Worm (Caenorhabditis elegans) whole organism, L3 larva: ENCODE data around the gene col-40.

Experiments
- R02D3.7 ChIP-seq: fragments of 150-350 bp; optimal IDR thresholded peaks from 2 replicates; lab custom pipeline; 2014; ENCODE audit warnings: missing biosample characterization, missing genetic modification characterization
- ZK546.5 ChIP-seq: sonication (generic microtip); optimal IDR thresholded peaks from 2 replicates; lab custom pipeline; 2017; ENCODE audit warnings: missing biosample characterization, missing genetic modification characterization
- aly-2 ChIP-seq: fragments of 150-350 bp; optimal IDR thresholded peaks from 2 replicates; lab custom pipeline; 2014; ENCODE audit warnings: missing biosample characterization, missing genetic modification characterization
- ama-1 ChIP-seq: fragments of 150-350 bp; optimal IDR thresholded peaks from 2 replicates; lab custom pipeline; 2018
- ceh-16 ChIP-seq: sonication (generic microtip); optimal IDR thresholded peaks from 2 replicates; lab custom pipeline; 2017; ENCODE audit warnings: missing biosample characterization, missing genetic modification characterization
- ceh-82 ChIP-seq: fragments of 150-350 bp; optimal IDR thresholded peaks from 2 replicates; lab custom pipeline; 2014; ENCODE audit warnings: missing biosample characterization, missing genetic modification characterization
- ceh-9 ChIP-seq: sonication (generic microtip); optimal IDR thresholded peaks from 2 replicates; lab custom pipeline; 2018; ENCODE audit warnings: missing biosample characterization, missing genetic modification characterization
- daf-12 ChIP-seq: fragments of 150-350 bp; optimal IDR thresholded peaks from 2 replicates; lab custom pipeline; 2014; ENCODE audit warnings: missing biosample characterization, missing genetic modification reagents, missing genetic modification characterization
- egl-27 ChIP-seq: sonication (generic microtip); optimal IDR thresholded peaks from 4 replicates; lab custom pipeline; 2017; ENCODE audit warnings: missing biosample characterization, missing genetic modification reagents, missing genetic modification characterization
- egl-5 ChIP-seq: fragments of 150-350 bp; optimal IDR thresholded peaks from 2 replicates; lab custom pipeline; 2017; ENCODE audit warnings: missing biosample characterization, missing genetic modification reagents, missing genetic modification characterization, inconsistent platforms
- elt-1 ChIP-seq: fragments of 150-350 bp; optimal IDR thresholded peaks from 2 replicates; lab custom pipeline; 2014; ENCODE audit warnings: missing biosample characterization, missing genetic modification characterization
- elt-2 ChIP-seq: sonication (generic microtip); optimal IDR thresholded peaks from 2 replicates; lab custom pipeline; 2016; ENCODE audit warnings: missing genetic modification reagents, mild to moderate bottlenecking, missing genetic modification characterization, missing compliant biosample characterization
- eor-1 ChIP-seq, 2 experiments: fragments of 150-350 bp; optimal IDR thresholded peaks; 2 replicates each; lab custom pipeline; 2014 to 2018; ENCODE audit warnings: missing biosample characterization in 2 of 2, missing genetic modification characterization in 2 of 2
- fkh-10 ChIP-seq: sonication (generic microtip); optimal IDR thresholded peaks from 2 replicates; lab custom pipeline; 2017; ENCODE audit warnings: missing biosample characterization, missing genetic modification reagents, missing genetic modification characterization
- fkh-2 ChIP-seq: fragments of 150-350 bp; optimal IDR thresholded peaks from 2 replicates; lab custom pipeline; 2014; ENCODE audit warnings: missing biosample characterization, missing genetic modification reagents, missing genetic modification characterization
- hmg-11 ChIP-seq: sonication (generic microtip); optimal IDR thresholded peaks from 2 replicates; lab custom pipeline; 2016; ENCODE audit warnings: missing genetic modification characterization, missing compliant biosample characterization
- jun-1 ChIP-seq: fragments of 150-350 bp; optimal IDR thresholded peaks from 2 replicates; lab custom pipeline; 2014; ENCODE audit warnings: missing biosample characterization, missing genetic modification reagents, missing genetic modification characterization
- lin-15B ChIP-seq: fragments of 150-350 bp; optimal IDR thresholded peaks from 2 replicates; lab custom pipeline; 2014; ENCODE audit warnings: missing biosample characterization, missing genetic modification characterization
- lsy-12 ChIP-seq: sonication (generic microtip); optimal IDR thresholded peaks from 2 replicates; lab custom pipeline; 2016; ENCODE audit warnings: mild to moderate bottlenecking, missing genetic modification characterization, missing compliant biosample characterization
- mdl-1 ChIP-seq: fragments of 150-350 bp; optimal IDR thresholded peaks from 2 replicates; lab custom pipeline; 2014; ENCODE audit warnings: missing biosample characterization, missing genetic modification characterization
- nfya-1 ChIP-seq: sonication (generic microtip); optimal IDR thresholded peaks from 2 replicates; lab custom pipeline; 2017; ENCODE audit warnings: missing genetic modification characterization, mild to moderate bottlenecking, missing compliant biosample characterization, antibody characterized with exemption, moderate library complexity; ENCODE audit not compliant: insufficient read depth
- nhr-11 ChIP-seq: fragments of 150-350 bp; optimal IDR thresholded peaks from 2 replicates; lab custom pipeline; 2014; ENCODE audit warnings: missing biosample characterization, missing genetic modification characterization
- nhr-12 ChIP-seq: fragments of 150-350 bp; optimal IDR thresholded peaks from 2 replicates; lab custom pipeline; 2014; ENCODE audit warnings: missing biosample characterization, missing genetic modification characterization
- nhr-23 ChIP-seq: fragments of 150-350 bp; optimal IDR thresholded peaks from 2 replicates; lab custom pipeline; 2014; ENCODE audit warnings: missing biosample characterization, missing genetic modification reagents, missing genetic modification characterization
- nhr-237 ChIP-seq: fragments of 150-350 bp; optimal IDR thresholded peaks from 2 replicates; lab custom pipeline; 2014; ENCODE audit warnings: missing biosample characterization, missing genetic modification characterization
- nhr-25 ChIP-seq: sonication (generic microtip); optimal IDR thresholded peaks from 2 replicates; lab custom pipeline; 2017; ENCODE audit warnings: missing biosample characterization, missing genetic modification characterization
- nhr-28 ChIP-seq: fragments of 150-350 bp; optimal IDR thresholded peaks from 2 replicates; lab custom pipeline; 2014; ENCODE audit warnings: missing biosample characterization, missing genetic modification characterization
- nhr-43 ChIP-seq: sonication (generic microtip); optimal IDR thresholded peaks from 2 replicates; lab custom pipeline; 2016; ENCODE audit warnings: mild to moderate bottlenecking, missing genetic modification characterization, missing compliant biosample characterization; ENCODE audit not compliant: poor library complexity, severe bottlenecking
- nhr-67 ChIP-seq: fragments of 150-350 bp; optimal IDR thresholded peaks from 2 replicates; lab custom pipeline; 2014; ENCODE audit warnings: missing biosample characterization, missing genetic modification characterization
- nhr-76 ChIP-seq: fragments of 150-350 bp; sonication (generic microtip); optimal IDR thresholded peaks from 5 replicates; lab custom pipeline; 2014; ENCODE audit warnings: missing biosample characterization, missing genetic modification characterization
- nhr-77 ChIP-seq: fragments of 150-350 bp; optimal IDR thresholded peaks from 2 replicates; lab custom pipeline; 2014; ENCODE audit warnings: missing biosample characterization, missing genetic modification characterization
- pqm-1 ChIP-seq: fragments of 150-350 bp; optimal IDR thresholded peaks from 2 replicates; lab custom pipeline; 2017; ENCODE audit warnings: missing biosample characterization, missing genetic modification characterization, inconsistent platforms
- sea-2 ChIP-seq: fragments of 150-350 bp; sonication (generic microtip); optimal IDR thresholded peaks from 4 replicates; lab custom pipeline; 2014; ENCODE audit warnings: missing biosample characterization, missing genetic modification reagents, missing genetic modification characterization
- skn-1 ChIP-seq: fragments of 150-350 bp; optimal IDR thresholded peaks from 2 replicates; lab custom pipeline; 2014; ENCODE audit warnings: missing biosample characterization, missing genetic modification characterization
- snpc-4 ChIP-seq: fragments of 150-350 bp; optimal IDR thresholded peaks from 2 replicates; lab custom pipeline; 2014; ENCODE audit warnings: missing biosample characterization, missing genetic modification characterization
- tbx-2 ChIP-seq: sonication (generic microtip); optimal IDR thresholded peaks from 2 replicates; lab custom pipeline; 2016; ENCODE audit warnings: mild to moderate bottlenecking, missing genetic modification characterization, missing compliant biosample characterization
- unc-39 ChIP-seq: sonication (generic microtip); optimal IDR thresholded peaks from 4 replicates; lab custom pipeline; 2017; ENCODE audit warnings: missing biosample characterization, missing genetic modification characterization
- zag-1 ChIP-seq: fragments of 150-350 bp; optimal IDR thresholded peaks from 2 replicates; lab custom pipeline; 2014; ENCODE audit warnings: missing biosample characterization, missing genetic modification characterization
- ztf-4 ChIP-seq: fragments of 150-350 bp; optimal IDR thresholded peaks from 2 replicates; lab custom pipeline; 2014; ENCODE audit warnings: missing biosample characterization, missing genetic modification characterization

Gene col-40

DNA sequence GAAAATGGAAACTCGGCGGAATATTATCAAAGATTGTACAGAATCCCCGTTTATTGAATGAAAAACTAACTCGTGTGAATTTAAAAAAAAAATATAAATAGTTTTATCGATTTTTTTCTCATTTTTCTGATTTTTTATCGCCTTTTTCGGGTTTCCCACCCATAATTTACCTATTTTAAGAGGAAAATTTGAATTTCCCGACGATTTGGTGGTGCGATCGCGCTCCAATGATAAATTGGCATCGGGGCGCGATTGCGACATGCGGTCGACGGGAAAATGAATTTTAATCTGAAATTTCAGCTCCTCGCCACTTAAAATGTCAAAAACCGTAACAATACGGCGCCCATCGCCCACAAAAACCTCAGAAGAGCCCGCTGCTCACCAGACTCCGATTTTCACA, 20.9 kb upstream of the col-40 start, which contains the start of gene taf-6.1:
Gene taf-6.1, plus strand, starts transcription at position 301 of the 400 bp plus-strand sequence.
- TF ChIP-seq skn-1 (tag; lab: Kevin White, UChicago) (no peak), elt-2 (tag; lab: Kevin White, UChicago) (no peak), nhr-76 (no peak), nhr-25 (tag; lab: Kevin White, UChicago) (no peak), aly-2 (no peak), eor-1 (tag; optimal IDR thresholded peaks at IDR 0.05; lab: Kevin White, UChicago) (no peak), hmg-11 (tag; lab: Kevin White, UChicago) (no peak), nhr-43 (no peak), ceh-82 (tag; lab: Kevin White, UChicago) (no peak), snpc-4 (tag; lab: Kevin White, UChicago) (no peak), jun-1 (tag; lab: Kevin White, UChicago) (no peak), fkh-2 (tag; lab: Kevin White, UChicago) (no peak), lin-15B (no peak), nhr-237 (tag; lab: Kevin White, UChicago) (no peak), unc-39 (tag; lab: Kevin White, UChicago) (no peak), ztf-4 (tag; lab: Kevin White, UChicago) (no peak), lsy-12 (tag; lab: Kevin White, UChicago) (no peak)

DNA sequence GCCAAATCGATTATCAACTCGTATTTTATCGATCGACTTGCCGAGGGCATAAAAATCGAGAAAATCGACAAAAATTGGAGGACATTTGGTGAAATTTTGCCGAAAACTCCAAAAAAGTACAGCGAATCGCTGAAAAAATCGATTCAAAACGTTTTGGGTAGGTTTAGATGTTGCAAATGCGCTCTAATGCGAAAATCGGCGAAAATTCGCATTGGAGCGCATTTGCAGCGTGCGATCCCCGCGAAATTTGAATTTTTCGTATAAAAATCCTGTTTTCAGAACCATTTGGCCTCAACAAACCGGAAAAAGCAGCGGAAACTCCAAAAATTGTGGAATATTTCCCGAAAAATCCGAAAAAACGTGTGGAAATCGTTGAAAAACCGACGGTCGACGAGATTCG, 19.7 kb upstream of the col-40 start:
- no peak for TF ChIP-seq zag-1 (tag; lab: Kevin White, UChicago)
- no peak for TF ChIP-seq ZK546.5 (tag; lab: Kevin White, UChicago)
- TF ChIP-seq ama-1 (lab: Kevin White, UChicago): no peak
- no peak for TF ChIP-seq egl-27 (tag; lab: Kevin White, UChicago)
- no peak for TF ChIP-seq jun-1 (tag; lab: Kevin White, UChicago)
- TF ChIP-seq snpc-4 (tag; lab: Kevin White, UChicago): no peak
- TF ChIP-seq nhr-28 (tag; lab: Kevin White, UChicago): no peak
- TF ChIP-seq pqm-1 (tag; lab: Kevin White, UChicago): no peak
- no peak for TF ChIP-seq nfya-1 (tag; lab: Kevin White, UChicago)
- TF ChIP-seq skn-1 (tag; lab: Kevin White, UChicago): no peak
- TF ChIP-seq sea-2 (GFP tag; lab: Kevin White, UChicago): no peak
- TF ChIP-seq tbx-2: no peak
- no peak for TF ChIP-seq ztf-4 (tag; lab: Kevin White, UChicago)
- no peak for TF ChIP-seq nhr-12 (tag; lab: Kevin White, UChicago)
- TF ChIP-seq daf-12 (tag; lab: Kevin White, UChicago): no peak
- TF ChIP-seq unc-39 (tag; lab: Kevin White, UChicago): no peak
- no peak for TF ChIP-seq fkh-2 (tag; lab: Kevin White, UChicago)
- TF ChIP-seq lin-15B: no peak
- no peak for TF ChIP-seq fkh-10 (GFP tag; lab: Kevin White, UChicago)
- TF ChIP-seq, all 47 proteins: peak for 0

DNA sequence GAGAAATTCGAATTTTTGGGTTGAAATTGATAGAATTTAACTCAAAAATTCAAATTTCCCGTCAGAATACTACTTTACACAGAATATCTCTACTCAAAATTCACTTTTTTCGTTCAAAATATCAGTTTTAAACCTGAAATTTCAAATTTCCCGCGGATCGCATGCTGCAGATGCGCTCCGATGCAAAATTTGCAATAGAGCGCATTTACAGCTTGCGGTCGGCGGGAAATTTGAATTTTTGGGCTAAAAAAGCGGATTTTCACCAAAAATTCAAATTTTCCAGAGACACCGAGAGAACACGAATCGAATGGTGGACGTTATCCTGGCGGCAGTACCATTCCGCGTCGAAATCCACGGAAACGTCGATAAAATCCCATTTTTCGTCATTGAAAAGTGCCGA, 18.0 kb upstream of the col-40 start:
- no peak for TF ChIP-seq ceh-82 (tag; lab: Kevin White, UChicago)
- TF ChIP-seq nhr-43: no peak
- no peak for TF ChIP-seq nhr-23 (tag; lab: Kevin White, UChicago)
- no peak for TF ChIP-seq R02D3.7 (tag; lab: Kevin White, UChicago)
- no peak for TF ChIP-seq ceh-16 (tag; lab: Kevin White, UChicago)
- no peak for TF ChIP-seq mdl-1 (tag; lab: Kevin White, UChicago)
- no peak for TF ChIP-seq nhr-67
- TF ChIP-seq nfya-1 (tag; lab: Kevin White, UChicago): no peak
- TF ChIP-seq eor-1 (tag; optimal IDR thresholded peaks at IDR 0.05; lab: Kevin White, UChicago): no peak
- no peak for TF ChIP-seq nhr-11 (tag; lab: Kevin White, UChicago)
- TF ChIP-seq snpc-4 (tag; lab: Kevin White, UChicago): no peak
- TF ChIP-seq elt-1 (tag; lab: Kevin White, UChicago): no peak
- no peak for TF ChIP-seq nhr-77 (tag; lab: Kevin White, UChicago)
- TF ChIP-seq ztf-4 (tag; lab: Kevin White, UChicago): no peak
- TF ChIP-seq egl-5 (tag; lab: Kevin White, UChicago): no peak
- no peak for TF ChIP-seq jun-1 (tag; lab: Kevin White, UChicago)
- no peak for TF ChIP-seq ceh-9 (tag; lab: Kevin White, UChicago)
- no peak for TF ChIP-seq zag-1 (tag; lab: Kevin White, UChicago)
- TF ChIP-seq aly-2: no peak
- no peak for TF ChIP-seq tbx-2
